Worm (Caenorhabditis elegans) whole organism, L1 larva: ENCODE data around the gene C06H2.7.

ENCODE experiments used
- ceh-82 ChIP-seq, 3 experiments: fragments of 150-350 bp in 1 of 3; sonication (generic microtip) in 2 of 3; optimal IDR thresholded peaks; 2 replicates each; lab custom pipeline; 2014 to 2017; ENCODE audit warnings: missing biosample characterization in 3 of 3, missing genetic modification characterization in 3 of 3
- dpl-1 ChIP-seq, 3 experiments: fragments of 150-350 bp in 2 of 3; sonication (generic microtip) in 1 of 3; optimal IDR thresholded peaks; 2 replicates each; lab custom pipeline; 2014 to 2017; ENCODE audit warnings: missing biosample characterization in 3 of 3, missing genetic modification characterization in 3 of 3, missing genetic modification reagents in 3 of 3
- elt-2 ChIP-seq: sonication (generic microtip); optimal IDR thresholded peaks from 2 replicates; lab custom pipeline; 2016; ENCODE audit warnings: missing genetic modification characterization, mild to moderate bottlenecking, inconsistent platforms, missing compliant biosample characterization, missing genetic modification reagents
- unc-98 ChIP-seq: fragments of 200-800 bp; sonication (Bioruptor generic); IDR thresholded peaks from 2 replicates; pipeline ENCODE4 v1.3.6; 2022; ENCODE audit warnings: missing genetic modification characterization, missing compliant biosample characterization

DNA sequence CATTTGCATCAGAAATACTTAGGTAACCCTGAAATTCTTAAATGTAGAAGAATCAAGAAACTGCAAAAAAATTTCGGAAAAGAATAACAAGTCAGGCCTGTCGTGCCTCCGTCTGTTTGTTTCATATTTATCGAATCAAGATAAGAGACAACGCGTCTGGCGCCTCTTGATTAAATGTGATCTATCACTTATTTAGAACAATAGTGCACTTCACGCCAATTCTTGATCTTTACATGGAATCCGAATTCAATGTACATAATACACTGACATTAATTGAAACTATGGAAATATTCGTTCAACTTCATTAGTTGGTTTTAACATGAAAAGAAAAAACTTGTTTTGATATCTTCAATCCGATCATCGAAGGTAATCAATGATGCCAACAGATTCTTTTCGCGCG, 22.1 kb downstream of the C06H2.7 start, which contains the start of gene mboa-2:
- TF ChIP-seq ceh-82 (tag; optimal IDR thresholded peaks at IDR 0.05; lab: Kevin White, UChicago) (no peak), dpl-1 (GFP tag; optimal IDR thresholded peaks at IDR 0.05; lab: Kevin White, UChicago) (no peak), elt-2 (tag; lab: Kevin White, UChicago) (peak; percentile 31), unc-98 (no peak)
